Fruit fly (Drosophila melanogaster) whole organism: ENCODE measurements around the gene UBL3.

Experiments
- CG8478 ChIP-seq: fragments of >200 bp; optimal IDR thresholded peaks from 2 replicates; lab custom pipeline; 2018; ENCODE audit warnings: inconsistent platforms
- Dll ChIP-seq: fragments of >200 bp; optimal IDR thresholded peaks from 2 replicates; lab custom pipeline; 2017
- EcR ChIP-seq, 2 experiments: fragments of >200 bp; optimal IDR thresholded peaks; 2 replicates each; lab custom pipeline; 2017; ENCODE audit warnings: missing biosample characterization in 2 of 2, missing genetic modification characterization in 2 of 2, missing genetic modification reagents in 2 of 2
- pan ChIP-seq: fragments of >200 bp; optimal IDR thresholded peaks from 2 replicates; lab custom pipeline; 2017
- psq ChIP-seq: fragments of >200 bp; optimal IDR thresholded peaks from 2 replicates; lab custom pipeline; 2017
- usp ChIP-seq: fragments of >200 bp; optimal IDR thresholded peaks from 2 replicates; lab custom pipeline; 2017; ENCODE audit warnings: missing biosample characterization, missing genetic modification characterization, mixed read lengths

DNA sequence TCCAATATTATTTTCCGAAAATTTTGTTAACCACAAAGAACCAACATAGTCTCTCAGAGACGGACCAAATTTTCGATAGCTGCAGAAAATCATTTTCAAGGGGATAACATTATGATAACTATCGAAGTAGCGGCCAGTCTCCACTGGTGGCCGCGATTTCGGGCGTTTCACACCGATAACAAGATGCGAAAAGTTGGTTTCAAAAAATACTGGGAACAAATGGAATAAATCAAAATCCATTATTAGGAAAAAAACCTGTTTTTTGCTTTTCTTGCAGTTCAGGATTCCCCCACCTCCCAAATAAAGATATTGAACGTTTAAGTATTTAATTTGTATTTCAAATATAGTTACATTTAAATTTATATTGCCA is 34.3 kb upstream of the UBL3 start, which contains the start of gene tay:
- TF ChIP-seq psq (no peak), EcR (GFP tag; optimal IDR thresholded peaks at IDR 0.05; lab: Kevin White, UChicago) (no peak), pan (lab: Kevin White, UChicago) (no peak), usp (GFP tag; lab: Kevin White, UChicago) (no peak), Dll (lab: Kevin White, UChicago) (no peak), CG8478 (lab: Kevin White, UChicago) (no peak)
